Fruit fly (Drosophila melanogaster) whole organism, pupa: ENCODE measurements around the gene spn-B.

Source experiments
- CG10348 ChIP-seq: fragments of 200-800 bp; sonication (Bioruptor generic); IDR thresholded peaks from 2 replicates; pipeline ENCODE4 v1.3.6; 2022; ENCODE audit warnings: missing biosample characterization, missing genetic modification characterization
- CG12605 ChIP-seq: fragments of 200-800 bp; sonication (Bioruptor generic); IDR thresholded peaks from 2 replicates; pipeline ENCODE4 v1.3.6; 2022; ENCODE audit warnings: missing biosample characterization, missing genetic modification characterization
- CG13204 ChIP-seq: fragments of 200-800 bp; sonication (Bioruptor generic); optimal IDR thresholded peaks from 2 replicates; lab custom pipeline; 2018; ENCODE audit warnings: missing biosample characterization, mild to moderate bottlenecking, missing genetic modification characterization, moderate library complexity
- CG14655 ChIP-seq: fragments of 200-800 bp; sonication (Bioruptor generic); optimal IDR thresholded peaks from 3 replicates; lab custom pipeline; 2017; ENCODE audit warnings: mild to moderate bottlenecking, missing biosample characterization, missing genetic modification reagents, missing genetic modification characterization
- CG15710 ChIP-seq: fragments of 200-800 bp; sonication (Bioruptor generic); optimal IDR thresholded peaks from 2 replicates; lab custom pipeline; 2018; ENCODE audit warnings: missing biosample characterization, mild to moderate bottlenecking, missing genetic modification characterization, moderate library complexity
- CG17806 ChIP-seq: fragments of 200-800 bp; sonication (Bioruptor generic); optimal IDR thresholded peaks from 2 replicates; lab custom pipeline; 2018; ENCODE audit warnings: missing biosample characterization, mild to moderate bottlenecking, missing genetic modification characterization, moderate library complexity
- CG32121 ChIP-seq: fragments of 200-800 bp; sonication (Bioruptor generic); IDR thresholded peaks from 2 replicates; pipeline ENCODE4 v1.3.6; 2022; ENCODE audit warnings: missing biosample characterization, missing genetic modification characterization
- CG34367 ChIP-seq: fragments of 200-800 bp; sonication (Bioruptor generic); optimal IDR thresholded peaks from 2 replicates; lab custom pipeline; 2018; ENCODE audit warnings: missing biosample characterization, mild to moderate bottlenecking, missing genetic modification characterization
- CG4496 ChIP-seq: fragments of 200-800 bp; sonication (Bioruptor generic); IDR thresholded peaks from 3 replicates; pipeline ENCODE4 v1.3.6; 2022; ENCODE audit warnings: missing biosample characterization, missing genetic modification characterization
- CG8159 ChIP-seq: fragments of 200-800 bp; sonication (Bioruptor generic); optimal IDR thresholded peaks from 3 replicates; lab custom pipeline; 2018; ENCODE audit warnings: missing biosample characterization, mild to moderate bottlenecking, missing genetic modification characterization, moderate library complexity
- CG8301 ChIP-seq: fragments of 200-800 bp; sonication (Bioruptor generic); optimal IDR thresholded peaks from 2 replicates; lab custom pipeline; 2018; ENCODE audit warnings: missing biosample characterization, mild to moderate bottlenecking, missing genetic modification characterization
- CG9948 ChIP-seq: fragments of 200-800 bp; sonication (Bioruptor generic); optimal IDR thresholded peaks from 2 replicates; lab custom pipeline; 2018; ENCODE audit warnings: missing biosample characterization, mild to moderate bottlenecking, missing genetic modification characterization, moderate library complexity
- D1 ChIP-seq: fragments of 200-800 bp; sonication (Bioruptor generic); optimal IDR thresholded peaks from 2 replicates; lab custom pipeline; 2018; ENCODE audit warnings: missing biosample characterization, mild to moderate bottlenecking, missing genetic modification characterization, moderate library complexity
- EcR ChIP-seq: fragments of 200-800 bp; sonication (Bioruptor generic); optimal IDR thresholded peaks from 3 replicates; lab custom pipeline; 2019; ENCODE audit warnings: missing biosample characterization, missing genetic modification characterization, mild to moderate bottlenecking, moderate library complexity, missing genetic modification reagents
- Ets98B ChIP-seq: fragments of 200-800 bp; sonication (Bioruptor generic); IDR thresholded peaks from 2 replicates; pipeline ENCODE4 v1.3.6; 2022; ENCODE audit warnings: missing biosample characterization, missing genetic modification characterization
- Pif1A ChIP-seq: fragments of 200-800 bp; sonication (Bioruptor generic); optimal IDR thresholded peaks from 3 replicates; lab custom pipeline; 2016; ENCODE audit warnings: missing biosample characterization, missing genetic modification characterization
- Pif1B ChIP-seq: fragments of 200-800 bp; sonication (Bioruptor generic); optimal IDR thresholded peaks from 3 replicates; lab custom pipeline; 2016; ENCODE audit warnings: missing biosample characterization, missing genetic modification characterization
- Snoo ChIP-seq: fragments of 200-800 bp; sonication (Bioruptor generic); optimal IDR thresholded peaks from 3 replicates; lab custom pipeline; 2017; ENCODE audit warnings: missing biosample characterization, mild to moderate bottlenecking, missing genetic modification characterization, inconsistent platforms
- fd96Ca ChIP-seq: fragments of 200-800 bp; sonication (Bioruptor generic); IDR thresholded peaks from 3 replicates; pipeline ENCODE4 v1.3.6; 2022; ENCODE audit warnings: missing biosample characterization, missing genetic modification characterization
- gl ChIP-seq: fragments of 200-800 bp; sonication (Bioruptor generic); optimal IDR thresholded peaks from 2 replicates; lab custom pipeline; 2018; ENCODE audit warnings: missing biosample characterization, mild to moderate bottlenecking, missing genetic modification characterization
- rn ChIP-seq: fragments of 200-800 bp; sonication (Bioruptor generic); IDR thresholded peaks from 2 replicates; pipeline ENCODE4 v1.3.6; 2022; ENCODE audit warnings: missing biosample characterization, missing genetic modification characterization

Gene spn-B

dm6 chr3R:14327472-14328104, at the start of gene spn-B:
Gene spn-B, plus strand, starts transcription at chr3R:14328051.
- TF ChIP-seq CG32121 (GFP tag; lab: Robert Waterston, UW) (peak; percentile 72; the same call in 1 of the 2 replicates), CG8301 (tag; lab: Kevin White, UChicago) (peak; percentile 76), Snoo (peak; percentile 85), CG34367 (tag; lab: Kevin White, UChicago) (peak; percentile 67), gl (tag; lab: Kevin White, UChicago) (no peak), Ets98B (GFP tag; lab: Robert Waterston, UW) (peak; percentile 77), Pif1B (peak; percentile 69), CG15710 (tag; lab: Kevin White, UChicago) (peak; percentile 65), D1 (tag; lab: Kevin White, UChicago) (no peak), CG4496 (peak; percentile 80), CG17806 (peak; percentile 74), fd96Ca (GFP tag; lab: Robert Waterston, UW) (peak; percentile 56; the same call in 2 of the 3 replicates), rn (GFP tag; lab: Robert Waterston, UW) (no peak; the same call in 1 of the 2 replicates), CG9948 (tag; lab: Kevin White, UChicago) (peak; percentile 73), Pif1A (GFP tag; lab: Kevin White, UChicago) (no peak), CG14655 (GFP tag; lab: Kevin White, UChicago) (no peak), CG12605 (GFP tag; lab: Robert Waterston, UW) (peak; percentile 62), CG8159 (tag; lab: Kevin White, UChicago) (peak; percentile 72)

- TF ChIP-seq CG17806 (peak; percentile 21), Ets98B (GFP tag; lab: Robert Waterston, UW) (peak; percentile 79), gl (tag; lab: Kevin White, UChicago) (peak; percentile 88), Pif1B (peak; percentile 66), fd96Ca (GFP tag; lab: Robert Waterston, UW) (peak; percentile 63; the same call in 2 of the 3 replicates), CG8159 (tag; lab: Kevin White, UChicago) (peak; percentile 45), CG15710 (tag; lab: Kevin White, UChicago) (peak; percentile 53), CG4496 (peak; percentile 84), CG12605 (GFP tag; lab: Robert Waterston, UW) (peak; percentile 69), CG9948 (tag; lab: Kevin White, UChicago) (peak; percentile 50), EcR (GFP tag; lab: Kevin White, UChicago) (peak; percentile 69), CG13204 (GFP tag; lab: Kevin White, UChicago) (peak; percentile 75), CG14655 (GFP tag; lab: Kevin White, UChicago) (peak; percentile 31), CG32121 (GFP tag; lab: Robert Waterston, UW) (no peak; the same call in 1 of the 2 replicates), CG34367 (tag; lab: Kevin White, UChicago) (peak; percentile 33), rn (GFP tag; lab: Robert Waterston, UW) (no peak), D1 (tag; lab: Kevin White, UChicago) (no peak), Pif1A (GFP tag; lab: Kevin White, UChicago) (peak; percentile 37), CG10348 (GFP tag; lab: Robert Waterston, UW) (no peak), CG8301 (tag; lab: Kevin White, UChicago) (peak; percentile 15), Snoo (no peak)
- TF ChIP-seq, all 21 proteins: peak for 16
Measured at dm6 chr3R:14278523-14279303, 49.1 kb upstream of the spn-B start.

dm6 chr3R:14279311-14279998, 48.4 kb upstream of the spn-B start:
- TF ChIP-seq CG8159 (tag; lab: Kevin White, UChicago) = peak; percentile 20
- no peak for TF ChIP-seq gl (tag; lab: Kevin White, UChicago)
- peak; percentile 54 for TF ChIP-seq CG32121 (GFP tag; lab: Robert Waterston, UW)
- TF ChIP-seq Snoo = no peak
- TF ChIP-seq CG9948 (tag; lab: Kevin White, UChicago) = peak; percentile 31
- TF ChIP-seq CG34367 (tag; lab: Kevin White, UChicago) = peak; percentile 7
- TF ChIP-seq D1 (tag; lab: Kevin White, UChicago) = no peak
- TF ChIP-seq CG17806 = peak; percentile 23
- no peak for TF ChIP-seq rn (GFP tag; lab: Robert Waterston, UW)
- TF ChIP-seq Pif1B = no peak
- peak; percentile 9 for TF ChIP-seq Pif1A (GFP tag; lab: Kevin White, UChicago)
- TF ChIP-seq EcR (GFP tag; lab: Kevin White, UChicago) = no peak
- peak; percentile 41 for TF ChIP-seq CG8301 (tag; lab: Kevin White, UChicago)
- TF ChIP-seq CG15710 (tag; lab: Kevin White, UChicago) = peak; percentile 12
- peak; percentile 46; the same call in 1 of the 3 replicates for TF ChIP-seq CG4496
- no peak for TF ChIP-seq fd96Ca (GFP tag; lab: Robert Waterston, UW)
- TF ChIP-seq CG10348 (GFP tag; lab: Robert Waterston, UW) = no peak
- peak; percentile 47 for TF ChIP-seq Ets98B (GFP tag; lab: Robert Waterston, UW)
- TF ChIP-seq CG14655 (GFP tag; lab: Kevin White, UChicago) = peak; percentile 70

dm6 chr3R:14280324-14280723, 47.5 kb upstream of the spn-B start:
- TF ChIP-seq Snoo (peak; percentile 10), CG8159 (tag; lab: Kevin White, UChicago) (peak; percentile 15), CG14655 (GFP tag; lab: Kevin White, UChicago) (peak; percentile 79), CG4496 (peak; percentile 28; the same call in 1 of the 3 replicates), Ets98B (GFP tag; lab: Robert Waterston, UW) (no peak), EcR (GFP tag; lab: Kevin White, UChicago) (no peak), CG8301 (tag; lab: Kevin White, UChicago) (peak; percentile 67), D1 (tag; lab: Kevin White, UChicago) (no peak), CG17806 (peak; percentile 17), Pif1B (peak; percentile 19), Pif1A (GFP tag; lab: Kevin White, UChicago) (peak; percentile 37), CG9948 (tag; lab: Kevin White, UChicago) (peak; percentile 51)
